Worm (Caenorhabditis elegans) whole organism, late embryonic: ENCODE data around the gene T05A8.2.

Source experiments
- F13H6.1 ChIP-seq: sonication (generic microtip); optimal IDR thresholded peaks from 2 replicates; lab custom pipeline; 2016; ENCODE audit warnings: missing genetic modification characterization, missing compliant biosample characterization
- K02D7.2 ChIP-seq: sonication (generic microtip); optimal IDR thresholded peaks from 2 replicates; lab custom pipeline; 2017; ENCODE audit warnings: mild to moderate bottlenecking, missing genetic modification characterization, missing compliant biosample characterization
- ahr-1 ChIP-seq: sonication (generic microtip); optimal IDR thresholded peaks from 2 replicates; lab custom pipeline; 2016; ENCODE audit warnings: missing genetic modification characterization, missing compliant biosample characterization
- ama-1 ChIP-seq: fragments of 150-350 bp; optimal IDR thresholded peaks from 2 replicates; lab custom pipeline; 2014
- ceh-18 ChIP-seq: sonication (generic microtip); optimal IDR thresholded peaks from 2 replicates; lab custom pipeline; 2016; ENCODE audit warnings: missing genetic modification characterization, missing compliant biosample characterization
- ceh-19 ChIP-seq: fragments of 200-800 bp; sonication (Bioruptor generic); optimal IDR thresholded peaks from 2 replicates; lab custom pipeline; 2018; ENCODE audit warnings: mild to moderate bottlenecking, missing genetic modification characterization, missing compliant biosample characterization
- ceh-22 ChIP-seq: sonication (generic microtip); optimal IDR thresholded peaks from 2 replicates; lab custom pipeline; 2017; ENCODE audit warnings: missing biosample characterization, missing genetic modification characterization
- ceh-24 ChIP-seq: sonication (generic microtip); optimal IDR thresholded peaks from 2 replicates; lab custom pipeline; 2016; ENCODE audit warnings: mild to moderate bottlenecking, missing genetic modification characterization, missing compliant biosample characterization
- ceh-31 ChIP-seq: sonication (generic microtip); optimal IDR thresholded peaks from 2 replicates; lab custom pipeline; 2016; ENCODE audit warnings: missing genetic modification characterization, missing compliant biosample characterization
- ceh-34 ChIP-seq: sonication (generic microtip); optimal IDR thresholded peaks from 2 replicates; lab custom pipeline; 2016; ENCODE audit warnings: mild to moderate bottlenecking, missing genetic modification characterization, missing compliant biosample characterization
- ceh-45 ChIP-seq: fragments of 200-800 bp; sonication (Bioruptor generic); IDR thresholded peaks from 2 replicates; pipeline ENCODE4 v1.3.6; 2022; ENCODE audit warnings: missing genetic modification reagents, missing genetic modification characterization, missing compliant biosample characterization
- ceh-48 ChIP-seq: sonication (generic microtip); optimal IDR thresholded peaks from 2 replicates; lab custom pipeline; 2016; ENCODE audit warnings: missing genetic modification characterization, inconsistent platforms, missing compliant biosample characterization
- ceh-6 ChIP-seq: fragments of 200-800 bp; sonication (Bioruptor generic); optimal IDR thresholded peaks from 2 replicates; lab custom pipeline; 2018; ENCODE audit warnings: mild to moderate bottlenecking, missing genetic modification characterization, missing compliant biosample characterization
- ceh-9 ChIP-seq: sonication (generic microtip); optimal IDR thresholded peaks from 2 replicates; lab custom pipeline; 2016; ENCODE audit warnings: mild to moderate bottlenecking, missing genetic modification characterization, inconsistent platforms, missing compliant biosample characterization
- che-1 ChIP-seq: sonication (generic microtip); optimal IDR thresholded peaks from 2 replicates; lab custom pipeline; 2016; ENCODE audit warnings: mild to moderate bottlenecking, missing genetic modification characterization, missing compliant biosample characterization
- elt-2 ChIP-seq: sonication (generic microtip); optimal IDR thresholded peaks from 2 replicates; lab custom pipeline; 2016; ENCODE audit warnings: missing genetic modification reagents, missing genetic modification characterization, missing compliant biosample characterization
- ets-4 ChIP-seq: sonication (generic microtip); optimal IDR thresholded peaks from 2 replicates; lab custom pipeline; 2016; ENCODE audit warnings: missing genetic modification characterization, missing compliant biosample characterization
- gmeb-2 ChIP-seq: sonication (generic microtip); optimal IDR thresholded peaks from 2 replicates; lab custom pipeline; 2016; ENCODE audit warnings: missing genetic modification characterization, inconsistent platforms, missing compliant biosample characterization
- hlh-13 ChIP-seq: fragments of 200-800 bp; sonication (Bioruptor generic); optimal IDR thresholded peaks from 2 replicates; lab custom pipeline; 2018; ENCODE audit warnings: mild to moderate bottlenecking, missing genetic modification characterization, missing compliant biosample characterization
- hlh-30 ChIP-seq: sonication (generic microtip); optimal IDR thresholded peaks from 2 replicates; lab custom pipeline; 2017; ENCODE audit warnings: antibody characterized with exemption, missing genetic modification characterization, missing compliant biosample characterization; ENCODE audit not compliant: insufficient read depth
- hlh-6 ChIP-seq: sonication (generic microtip); optimal IDR thresholded peaks from 2 replicates; lab custom pipeline; 2016; ENCODE audit warnings: missing genotype, missing genetic modification characterization, missing compliant biosample characterization
- hlh-8 ChIP-seq: sonication (generic microtip); optimal IDR thresholded peaks from 2 replicates; lab custom pipeline; 2016; ENCODE audit warnings: missing genotype, missing genetic modification characterization, missing compliant biosample characterization
- madf-2 ChIP-seq: sonication (generic microtip); optimal IDR thresholded peaks from 2 replicates; lab custom pipeline; 2017; ENCODE audit warnings: missing genetic modification characterization, missing compliant biosample characterization
- mec-3 ChIP-seq: sonication (generic microtip); optimal IDR thresholded peaks from 2 replicates; lab custom pipeline; 2016; ENCODE audit warnings: borderline replicate concordance, missing genetic modification characterization, missing compliant biosample characterization
- npax-4 ChIP-seq: sonication (generic microtip); optimal IDR thresholded peaks from 2 replicates; lab custom pipeline; 2016; ENCODE audit warnings: missing genetic modification characterization, missing compliant biosample characterization
- pag-3 ChIP-seq: sonication (generic microtip); optimal IDR thresholded peaks from 2 replicates; lab custom pipeline; 2016; ENCODE audit warnings: missing compliant biosample characterization, missing genetic modification characterization, borderline replicate concordance
- pax-1 ChIP-seq: fragments of 150-350 bp; optimal IDR thresholded peaks from 2 replicates; lab custom pipeline; 2014; ENCODE audit warnings: missing biosample characterization, missing genetic modification characterization
- pha-4 ChIP-seq: fragments of 150-350 bp; optimal IDR thresholded peaks from 2 replicates; lab custom pipeline; 2018; ENCODE audit warnings: missing biosample characterization, missing genetic modification reagents, missing genetic modification characterization
- pqm-1 ChIP-seq: sonication (generic microtip); optimal IDR thresholded peaks from 2 replicates; lab custom pipeline; 2016; ENCODE audit warnings: missing genetic modification characterization, missing compliant biosample characterization
- ref-2 ChIP-seq: sonication (generic microtip); optimal IDR thresholded peaks from 2 replicates; lab custom pipeline; 2016; ENCODE audit warnings: missing genetic modification characterization, missing compliant biosample characterization
- rnt-1 ChIP-seq: sonication (generic microtip); optimal IDR thresholded peaks from 2 replicates; lab custom pipeline; 2016; ENCODE audit warnings: missing genetic modification characterization, missing compliant biosample characterization
- sox-4 ChIP-seq: sonication (generic microtip); optimal IDR thresholded peaks from 2 replicates; lab custom pipeline; 2017; ENCODE audit warnings: mild to moderate bottlenecking, missing genetic modification characterization, inconsistent platforms, missing compliant biosample characterization
- tbx-2 ChIP-seq: sonication (generic microtip); optimal IDR thresholded peaks from 2 replicates; lab custom pipeline; 2016; ENCODE audit warnings: missing genetic modification characterization, missing compliant biosample characterization
- tbx-7 ChIP-seq: sonication (generic microtip); optimal IDR thresholded peaks from 2 replicates; lab custom pipeline; 2016; ENCODE audit warnings: missing genotype, missing genetic modification characterization, missing compliant biosample characterization
- ttx-3 ChIP-seq: sonication (generic microtip); optimal IDR thresholded peaks from 2 replicates; lab custom pipeline; 2016; ENCODE audit warnings: missing genetic modification reagents, missing genetic modification characterization, missing compliant biosample characterization
- unc-3 ChIP-seq, 2 experiments: fragments of 200-800 bp in 1 of 2; sonication (Bioruptor generic) in 1 of 2; sonication (generic microtip) in 1 of 2; conservative IDR thresholded peaks in 1 of 2; optimal IDR thresholded peaks in 1 of 2; 2 replicates each; pipeline versions ENCODE4 v1.3.6 to Lab custom; 2016 to 2022; ENCODE audit warnings: missing compliant biosample characterization in 2 of 2, missing genetic modification characterization in 2 of 2, missing genetic modification reagents in 1 of 2
- unc-86 ChIP-seq: sonication (generic microtip); optimal IDR thresholded peaks from 2 replicates; lab custom pipeline; 2016; ENCODE audit warnings: missing genetic modification characterization, missing compliant biosample characterization
- zip-5 ChIP-seq: sonication (generic microtip); optimal IDR thresholded peaks from 2 replicates; lab custom pipeline; 2016; ENCODE audit warnings: missing genetic modification characterization, missing compliant biosample characterization

The T05A8.2 gene

ce11 chrII:2710919-2711318 is at the start of gene T05A8.2:
TSS of gene T05A8.2 (minus strand) at chrII:2711019.
- TF ChIP-seq pqm-1 (tag; lab: Kevin White, UChicago) (no peak), ceh-18 (tag; lab: Kevin White, UChicago) (no peak), ceh-24 (tag; lab: Kevin White, UChicago) (no peak)
- TF ChIP-seq, all 69 proteins: peak for 0

- TF ChIP-seq hlh-30 = peak; percentile 72
- no peak for TF ChIP-seq tbx-7 (tag; lab: Kevin White, UChicago)
- no peak for TF ChIP-seq ceh-9 (tag; lab: Kevin White, UChicago)
- TF ChIP-seq zip-5 (tag; lab: Kevin White, UChicago) = no peak
- TF ChIP-seq ceh-31 (tag; lab: Kevin White, UChicago) = no peak
- no peak for TF ChIP-seq ama-1 (lab: Kevin White, UChicago)
- TF ChIP-seq sox-4 (tag; lab: Kevin White, UChicago) = no peak
- TF ChIP-seq unc-86 (tag; lab: Kevin White, UChicago) = no peak
- peak; percentile 54 for TF ChIP-seq ceh-48
- no peak for TF ChIP-seq F13H6.1
- TF ChIP-seq hlh-6 (tag; lab: Kevin White, UChicago) = no peak
- no peak for TF ChIP-seq ets-4 (tag; lab: Kevin White, UChicago)
- TF ChIP-seq tbx-2 (tag; lab: Kevin White, UChicago) = no peak
- no peak for TF ChIP-seq pax-1 (tag; lab: Kevin White, UChicago)
Measured at ce11 chrII:2758476-2758875, 47.7 kb upstream of the T05A8.2 start, which contains the start of gene fbxb-107. TSS of gene fbxb-107 (plus strand) at chrII:2758772.

ce11 chrII:2757954-2758353 is 47.1 kb upstream of the T05A8.2 start, which contains the start of gene F29A7.8:
TSS of gene F29A7.8 (minus strand) at chrII:2758054.
- no peak for TF ChIP-seq ref-2
- no peak for TF ChIP-seq rnt-1 (tag; lab: Kevin White, UChicago)
- TF ChIP-seq ceh-6 = no peak
- no peak for TF ChIP-seq elt-2
- TF ChIP-seq che-1 (tag; lab: Kevin White, UChicago) = no peak
- TF ChIP-seq ttx-3 (tag; lab: Kevin White, UChicago) = no peak
- TF ChIP-seq npax-4 = no peak
- no peak for TF ChIP-seq ceh-45 (GFP tag; lab: Robert Waterston, UW)
- TF ChIP-seq madf-2 = no peak
- TF ChIP-seq, all 69 proteins: peak for 0

- TF ChIP-seq pha-4 (tag; lab: Kevin White, UChicago) (no peak), tbx-2 (tag; lab: Kevin White, UChicago) (no peak), F13H6.1 (no peak), hlh-13 (GFP tag; lab: Kevin White, UChicago) (no peak), ceh-19 (GFP tag; lab: Kevin White, UChicago) (no peak), pax-1 (tag; lab: Kevin White, UChicago) (no peak), mec-3 (tag; lab: Kevin White, UChicago) (no peak), ceh-34 (tag; lab: Kevin White, UChicago) (no peak), hlh-8 (tag; lab: Kevin White, UChicago) (no peak), gmeb-2 (tag; lab: Kevin White, UChicago) (no peak), ceh-22 (tag; lab: Kevin White, UChicago) (no peak), ceh-48 (no peak), pag-3 (tag; lab: Kevin White, UChicago) (no peak), ahr-1 (no peak), unc-3 (GFP tag; conservative IDR thresholded peaks at IDR 0.05; lab: Robert Waterston, UW) (no peak), unc-3 (tag; optimal IDR thresholded peaks at IDR 0.05; lab: Kevin White, UChicago) (no peak), K02D7.2 (tag; lab: Kevin White, UChicago) (no peak), hlh-6 (tag; lab: Kevin White, UChicago) (no peak)
Measured at ce11 chrII:2756351-2756750, 45.5 kb upstream of the T05A8.2 start.
